Fruit fly (Drosophila melanogaster): ENCODE data around the gene Dph4.

Gene Dph4

dm6 chr3R:5624115-5624878 lies at the start of gene Dph4, which contains the start of the genes Spec2 and RpL13A (continued):
- TF ChIP-seq CG11456 (GFP tag; IDR thresholded peaks at IDR 0.05) (no peak), CG17612 (GFP tag; IDR thresholded peaks at IDR 0.05) (no peak), NfI (GFP tag; optimal IDR thresholded peaks at IDR 0.05) (peak; percentile 97), CG4730 (GFP tag; IDR thresholded peaks at IDR 0.05) (no peak), Hey (tag; optimal IDR thresholded peaks at IDR 0.05) (peak; percentile 93), pfk (GFP tag; optimal IDR thresholded peaks at IDR 0.05) (peak; percentile 84), Stat92E (GFP tag; optimal IDR thresholded peaks at IDR 0.05) (peak in 1 of 3 experiments; percentile 59), D19A (tag; optimal IDR thresholded peaks at IDR 0.05) (peak; percentile 61), CG10543 (GFP tag; optimal IDR thresholded peaks at IDR 0.05) (peak; percentile 98), insv (GFP tag; optimal IDR thresholded peaks at IDR 0.05) (peak in 1 of 2 experiments; percentile 85), Ravus (GFP tag; IDR thresholded peaks at IDR 0.05) (no peak), ATbp (GFP tag; optimal IDR thresholded peaks at IDR 0.05) (peak; percentile 93), CG31365 (tag; optimal IDR thresholded peaks at IDR 0.05) (peak; percentile 87), CG12391 (tag; optimal IDR thresholded peaks at IDR 0.05) (peak; percentile 91), nau (GFP tag; optimal IDR thresholded peaks at IDR 0.05) (peak; percentile 94), amos (GFP tag; IDR thresholded peaks at IDR 0.05; ENCODE audit: partially characterized antibody) (no peak), HmgZ (tag; optimal IDR thresholded peaks at IDR 0.05) (peak; percentile 94), cato (GFP tag; optimal IDR thresholded peaks at IDR 0.05; ENCODE audit: borderline replicate concordance) (peak; percentile 76), stwl (tag; optimal IDR thresholded peaks at IDR 0.05) (peak; percentile 75), Bdp1 (GFP tag; optimal IDR thresholded peaks at IDR 0.05) (peak; percentile 88), HLH54F (GFP tag; optimal IDR thresholded peaks at IDR 0.05) (peak; percentile 84), Kr (GFP tag; optimal IDR thresholded peaks at IDR 0.05) (peak; percentile 86), CG11504 (tag; optimal IDR thresholded peaks at IDR 0.05) (no peak), sob (GFP tag; IDR thresholded peaks at IDR 0.05) (no peak), CG2199 (GFP tag; IDR thresholded peaks at IDR 0.05) (no peak), CG12299 (tag; optimal IDR thresholded peaks at IDR 0.05) (peak; percentile 83), crp (GFP tag; optimal IDR thresholded peaks at IDR 0.05) (peak in 1 of 2 experiments; percentile 67), CG2889 (GFP tag; IDR thresholded peaks at IDR 0.05) (no peak), CG7839 (tag; optimal IDR thresholded peaks at IDR 0.05) (peak; percentile 85), Nf-YB (GFP tag; optimal IDR thresholded peaks at IDR 0.05) (peak; percentile 80), Oli (tag; optimal IDR thresholded peaks at IDR 0.05) (peak; percentile 64), Eip74EF (GFP tag; optimal IDR thresholded peaks at IDR 0.05) (peak in 1 of 2 experiments; percentile 79), hbn (GFP tag; IDR thresholded peaks at IDR 0.05; ENCODE audit: partially characterized antibody) (no peak), Ets65A (GFP tag) (peak; percentile 98), TFAM (GFP tag; optimal IDR thresholded peaks at IDR 0.05) (peak; percentile 83), CG10959 (GFP tag; IDR thresholded peaks at IDR 0.05) (no peak), CG2116 (GFP tag; optimal IDR thresholded peaks at IDR 0.05) (peak; percentile 100), Atf3 (GFP tag; optimal IDR thresholded peaks at IDR 0.05) (peak; percentile 84), ind (GFP tag; optimal IDR thresholded peaks at IDR 0.05) (peak; percentile 75), Sox100B (GFP tag; optimal IDR thresholded peaks at IDR 0.05) (peak; percentile 90), CG8478 (optimal IDR thresholded peaks at IDR 0.05) (peak; percentile 69), CG9727 (GFP tag; optimal IDR thresholded peaks at IDR 0.05) (peak; percentile 97), sr (GFP tag; IDR thresholded peaks at IDR 0.05) (no peak), gsb-n (tag; optimal IDR thresholded peaks at IDR 0.05) (peak; percentile 85), Sin3A (optimal IDR thresholded peaks at IDR 0.05) (peak; percentile 97), E2f1 (GFP tag; IDR thresholded peaks at IDR 0.05) (no peak), chinmo (GFP tag; IDR thresholded peaks at IDR 0.05; ENCODE audit: partially characterized antibody) (no peak), zfh2 (GFP tag; optimal IDR thresholded peaks at IDR 0.05) (peak; percentile 77), gfzf (GFP tag; optimal IDR thresholded peaks at IDR 0.05) (peak; percentile 72)
